Worm (Caenorhabditis elegans) whole organism, L4 larva: ENCODE measurements around the gene F17E5.2.
A peak's percentile ranks its signal among the peaks of the same experiment; 100 is the strongest.

ENCODE experiments used
- F37D6.2 ChIP-seq: sonication (generic microtip); optimal IDR thresholded peaks from 2 replicates; lab custom pipeline; 2016; ENCODE audit warnings: mild to moderate bottlenecking, missing genetic modification characterization, missing compliant biosample characterization
- F49E8.2 ChIP-seq: sonication (generic microtip); optimal IDR thresholded peaks from 2 replicates; lab custom pipeline; 2016; ENCODE audit warnings: missing compliant biosample characterization, mild to moderate bottlenecking, missing genetic modification characterization, borderline replicate concordance
- Y105C5A.15 ChIP-seq: fragments of 200-800 bp; sonication (Bioruptor generic); IDR thresholded peaks from 2 replicates; pipeline ENCODE4 v1.3.6; 2022; ENCODE audit warnings: missing genetic modification characterization, missing compliant biosample characterization
- Y5F2A.4 ChIP-seq: fragments of 200-800 bp; sonication (Bioruptor generic); optimal IDR thresholded peaks from 2 replicates; lab custom pipeline; 2018; ENCODE audit warnings: mild to moderate bottlenecking, missing genetic modification characterization, missing compliant biosample characterization
- aha-1 ChIP-seq: fragments of 150-350 bp; peaks from one replicate; lab custom pipeline; 2014; ENCODE audit warnings: missing biosample characterization, missing genetic modification characterization
- arid-1 ChIP-seq: fragments of 200-800 bp; sonication (Bioruptor generic); conservative IDR thresholded peaks from 2 replicates; pipeline ENCODE4 v1.3.6; 2022; ENCODE audit warnings: missing genetic modification reagents, missing genetic modification characterization, missing compliant biosample characterization
- ceh-20 ChIP-seq: fragments of 200-800 bp; sonication (Bioruptor generic); IDR thresholded peaks from 2 replicates; pipeline ENCODE4 v1.3.6; 2022; ENCODE audit warnings: missing genetic modification reagents, missing genetic modification characterization, missing compliant biosample characterization
- ceh-28 ChIP-seq: fragments of 150-350 bp; optimal IDR thresholded peaks from 2 replicates; lab custom pipeline; 2014; ENCODE audit warnings: missing biosample characterization, missing genetic modification reagents, missing genetic modification characterization
- ceh-44 ChIP-seq: fragments of 200-800 bp; sonication (Bioruptor generic); IDR thresholded peaks from 2 replicates; pipeline ENCODE4 v1.3.6; 2022; ENCODE audit warnings: missing genetic modification reagents, missing genetic modification characterization, missing compliant biosample characterization
- ceh-62 ChIP-seq: sonication (generic microtip); optimal IDR thresholded peaks from 2 replicates; lab custom pipeline; 2017; ENCODE audit warnings: missing biosample characterization, missing genetic modification characterization
- ces-1 ChIP-seq: fragments of 150-350 bp; sonication (generic microtip); optimal IDR thresholded peaks from 4 replicates; lab custom pipeline; 2014; ENCODE audit warnings: missing biosample characterization, missing genetic modification reagents, missing genetic modification characterization
- cey-2 ChIP-seq: sonication (generic microtip); optimal IDR thresholded peaks from 3 replicates; lab custom pipeline; 2017; ENCODE audit warnings: missing genetic modification characterization, mild to moderate bottlenecking, missing compliant biosample characterization, antibody characterized with exemption, borderline replicate concordance; ENCODE audit not compliant: insufficient read depth
- daf-16 ChIP-seq, 3 experiments: sonication (generic microtip); optimal IDR thresholded peaks; 2 replicates each; lab custom pipeline; 2016 to 2017; ENCODE audit warnings: missing genetic modification characterization in 3 of 3, missing genetic modification reagents in 3 of 3, mild to moderate bottlenecking in 2 of 3, missing compliant biosample characterization in 2 of 3, missing biosample characterization in 1 of 3, moderate library complexity in 1 of 3
- dmd-6 ChIP-seq: fragments of 200-800 bp; sonication (Bioruptor generic); IDR thresholded peaks from 2 replicates; pipeline ENCODE4 v1.3.6; 2022; ENCODE audit warnings: missing genetic modification reagents, missing genetic modification characterization, missing compliant biosample characterization
- dmd-9 ChIP-seq: fragments of 200-800 bp; sonication (Bioruptor generic); IDR thresholded peaks from 2 replicates; pipeline ENCODE4 v1.3.6; 2022; ENCODE audit warnings: missing genetic modification reagents, missing genetic modification characterization, missing compliant biosample characterization
- duxl-1 ChIP-seq: sonication (generic microtip); optimal IDR thresholded peaks from 2 replicates; lab custom pipeline; 2016; ENCODE audit warnings: mild to moderate bottlenecking, missing genetic modification characterization, moderate library complexity, missing compliant biosample characterization; ENCODE audit not compliant: poor library complexity
- dve-1 ChIP-seq: sonication (generic microtip); optimal IDR thresholded peaks from 2 replicates; lab custom pipeline; 2017; ENCODE audit warnings: antibody characterized with exemption, mild to moderate bottlenecking, missing genetic modification characterization, missing compliant biosample characterization; ENCODE audit not compliant: insufficient read depth
- egl-27 ChIP-seq: sonication (generic microtip); optimal IDR thresholded peaks from 3 replicates; lab custom pipeline; 2017; ENCODE audit warnings: missing biosample characterization, missing genetic modification reagents, missing genetic modification characterization
- hif-1 ChIP-seq, 2 experiments: sonication (generic microtip); optimal IDR thresholded peaks; 2 replicates each; lab custom pipeline; 2016 to 2017; ENCODE audit warnings: missing compliant biosample characterization in 2 of 2, missing genetic modification characterization in 2 of 2, missing genetic modification reagents in 2 of 2, missing genotype in 2 of 2, mild to moderate bottlenecking in 1 of 2
- hlh-11 ChIP-seq: fragments of 200-800 bp; sonication (Bioruptor generic); optimal IDR thresholded peaks from 2 replicates; lab custom pipeline; 2018; ENCODE audit warnings: mild to moderate bottlenecking, missing genetic modification characterization, missing compliant biosample characterization
- hlh-30 ChIP-seq: sonication (generic microtip); optimal IDR thresholded peaks from 2 replicates; lab custom pipeline; 2017; ENCODE audit warnings: antibody characterized with exemption, mild to moderate bottlenecking, missing genetic modification characterization, missing compliant biosample characterization; ENCODE audit not compliant: insufficient read depth
- lim-7 ChIP-seq: fragments of 200-800 bp; sonication (Bioruptor generic); IDR thresholded peaks from 2 replicates; pipeline ENCODE4 v1.3.6; 2022; ENCODE audit warnings: missing genetic modification characterization, missing compliant biosample characterization
- lin-1 ChIP-seq: fragments of 200-800 bp; sonication (Bioruptor generic); IDR thresholded peaks from 2 replicates; pipeline ENCODE4 v1.3.6; 2022; ENCODE audit warnings: missing genetic modification reagents, missing genetic modification characterization, missing compliant biosample characterization
- lin-13 ChIP-seq: fragments of 150-350 bp; optimal IDR thresholded peaks from 2 replicates; lab custom pipeline; 2014; ENCODE audit warnings: missing biosample characterization, missing genetic modification reagents, missing genetic modification characterization
- mdt-29 ChIP-seq: fragments of 200-800 bp; sonication (Bioruptor generic); IDR thresholded peaks from 2 replicates; pipeline ENCODE4 v1.3.6; 2022; ENCODE audit warnings: missing genetic modification reagents, missing genetic modification characterization, missing compliant biosample characterization
- mep-1 ChIP-seq: fragments of 150-350 bp; sonication (generic microtip); optimal IDR thresholded peaks from 3 replicates; lab custom pipeline; 2014; ENCODE audit warnings: missing biosample characterization, missing genetic modification characterization
- mes-2 ChIP-seq: sonication (generic microtip); optimal IDR thresholded peaks from 2 replicates; lab custom pipeline; 2016; ENCODE audit warnings: missing genotype, mild to moderate bottlenecking, missing genetic modification characterization, missing compliant biosample characterization; ENCODE audit not compliant: poor library complexity, severe bottlenecking
- nhr-102 ChIP-seq: sonication (generic microtip); optimal IDR thresholded peaks from 2 replicates; lab custom pipeline; 2016; ENCODE audit warnings: mild to moderate bottlenecking, missing genetic modification characterization, moderate library complexity, missing compliant biosample characterization
- nhr-111 ChIP-seq: fragments of 200-800 bp; sonication (Bioruptor generic); optimal IDR thresholded peaks from 2 replicates; lab custom pipeline; 2018; ENCODE audit warnings: mild to moderate bottlenecking, missing genetic modification characterization, missing compliant biosample characterization
- nhr-25 ChIP-seq: sonication (generic microtip); optimal IDR thresholded peaks from 2 replicates; lab custom pipeline; 2017; ENCODE audit warnings: missing genetic modification characterization, mild to moderate bottlenecking, missing compliant biosample characterization, antibody characterized with exemption, moderate library complexity, borderline replicate concordance; ENCODE audit not compliant: insufficient read depth
- nhr-28 ChIP-seq: fragments of 150-350 bp; optimal IDR thresholded peaks from 2 replicates; lab custom pipeline; 2014; ENCODE audit warnings: missing biosample characterization, missing genetic modification characterization
- nhr-48 ChIP-seq: sonication (generic microtip); optimal IDR thresholded peaks from 2 replicates; lab custom pipeline; 2016; ENCODE audit warnings: mild to moderate bottlenecking, missing genetic modification characterization, missing compliant biosample characterization
- nhr-6 ChIP-seq: fragments of 150-350 bp; optimal IDR thresholded peaks from 2 replicates; lab custom pipeline; 2014; ENCODE audit warnings: missing biosample characterization, missing genetic modification characterization
- pqm-1 ChIP-seq: sonication (generic microtip); optimal IDR thresholded peaks from 2 replicates; lab custom pipeline; 2017; ENCODE audit warnings: missing biosample characterization, missing genetic modification characterization
- sdz-12 ChIP-seq: fragments of 200-800 bp; sonication (Bioruptor generic); optimal IDR thresholded peaks from 2 replicates; lab custom pipeline; 2018; ENCODE audit warnings: mild to moderate bottlenecking, missing genetic modification characterization, missing compliant biosample characterization
- skn-1 ChIP-seq: fragments of 150-350 bp; optimal IDR thresholded peaks from 2 replicates; lab custom pipeline; 2014; ENCODE audit warnings: missing biosample characterization, missing genetic modification characterization
- snpc-1.2 ChIP-seq: fragments of 200-800 bp; sonication (Bioruptor generic); IDR thresholded peaks from 2 replicates; pipeline ENCODE4 v1.3.6; 2022; ENCODE audit warnings: missing genetic modification reagents, missing genetic modification characterization, missing compliant biosample characterization
- snpc-4 ChIP-seq: fragments of 150-350 bp; optimal IDR thresholded peaks from 2 replicates; lab custom pipeline; 2014; ENCODE audit warnings: missing biosample characterization, missing genetic modification characterization
- spr-1 ChIP-seq: sonication (generic microtip); optimal IDR thresholded peaks from 2 replicates; lab custom pipeline; 2016; ENCODE audit warnings: mild to moderate bottlenecking, missing genetic modification characterization, missing compliant biosample characterization
- spr-3 ChIP-seq: fragments of 200-800 bp; sonication (Bioruptor generic); optimal IDR thresholded peaks from 2 replicates; lab custom pipeline; 2018; ENCODE audit warnings: mild to moderate bottlenecking, missing genetic modification characterization, missing compliant biosample characterization
- tag-97 ChIP-seq: fragments of 200-800 bp; sonication (Bioruptor generic); IDR thresholded peaks from 2 replicates; pipeline ENCODE4 v1.3.6; 2022; ENCODE audit warnings: missing genetic modification characterization, missing compliant biosample characterization
- unc-130 ChIP-seq: sonication (generic microtip); optimal IDR thresholded peaks from 2 replicates; lab custom pipeline; 2016; ENCODE audit warnings: missing genetic modification reagents, missing genetic modification characterization, missing compliant biosample characterization
- unc-39 ChIP-seq: sonication (generic microtip); optimal IDR thresholded peaks from 2 replicates; lab custom pipeline; 2017; ENCODE audit warnings: missing biosample characterization, missing genetic modification characterization
- zip-2 ChIP-seq: fragments of 150-350 bp; optimal IDR thresholded peaks from 2 replicates; lab custom pipeline; 2014; ENCODE audit warnings: missing biosample characterization, missing genetic modification characterization

The F17E5.2 gene

DNA sequence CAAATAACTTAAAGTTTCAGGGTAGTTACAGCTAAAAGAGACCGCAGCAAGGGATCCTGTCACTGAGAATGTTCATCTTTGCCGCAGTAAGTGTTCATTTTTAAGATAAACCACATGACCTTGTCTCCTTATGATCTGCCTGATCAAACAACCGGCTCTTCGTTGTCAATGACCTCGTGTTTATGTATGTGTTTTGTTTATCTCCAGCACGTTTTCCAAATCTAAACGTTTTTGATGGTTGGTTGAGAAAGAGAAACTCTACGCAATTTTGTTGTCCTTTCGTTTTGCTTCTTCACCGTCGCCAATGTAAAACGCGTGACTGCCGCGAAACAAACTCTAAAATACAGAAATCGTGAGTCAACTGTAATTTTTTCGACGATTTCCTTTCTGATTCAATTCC lies 40.0 kb downstream of the F17E5.2 start, which contains the start of gene tsct-1:
tsct-1 (plus strand) TSS at position 12 of the 400 bp plus-strand sequence.
- no peak for TF ChIP-seq egl-27 (tag; lab: Kevin White, UChicago)
- peak; percentile 46 for TF ChIP-seq dve-1 (tag; lab: Kevin White, UChicago)
- no peak for TF ChIP-seq ceh-20 (GFP tag; lab: Robert Waterston, UW)
- TF ChIP-seq zip-2: no peak
- TF ChIP-seq lin-1 (GFP tag; lab: Robert Waterston, UW): no peak
- peak; percentile 37 for TF ChIP-seq hlh-11 (tag; lab: Kevin White, UChicago)
- peak; percentile 61 for TF ChIP-seq hlh-30 (tag; lab: Kevin White, UChicago)
- no peak for TF ChIP-seq mes-2 (tag; lab: Kevin White, UChicago)

- TF ChIP-seq mes-2 (tag; lab: Kevin White, UChicago) (no peak), ceh-44 (GFP tag; lab: Robert Waterston, UW) (no peak), F37D6.2 (tag; lab: Kevin White, UChicago) (no peak), Y5F2A.4 (no peak), unc-130 (GFP tag; lab: Kevin White, UChicago) (no peak), duxl-1 (tag; lab: Kevin White, UChicago) (no peak), pqm-1 (tag; lab: Kevin White, UChicago) (peak; percentile 57), nhr-6 (tag; lab: Kevin White, UChicago) (peak; percentile 56), ceh-28 (no peak), tag-97 (GFP tag; lab: Robert Waterston, UW) (no peak), snpc-4 (tag; lab: Kevin White, UChicago) (no peak), ces-1 (no peak), mdt-29 (no peak), cey-2 (no peak), F49E8.2 (tag; lab: Kevin White, UChicago) (no peak), skn-1 (tag; lab: Kevin White, UChicago) (no peak), unc-39 (tag; lab: Kevin White, UChicago) (no peak), dmd-6 (GFP tag; lab: Robert Waterston, UW) (peak; percentile 24; the same call in 1 of the 2 replicates), spr-1 (tag; lab: Kevin White, UChicago) (no peak), snpc-1.2 (GFP tag; lab: Robert Waterston, UW) (no peak), dmd-9 (GFP tag; lab: Robert Waterston, UW) (no peak), sdz-12 (no peak), ceh-62 (no peak), spr-3 (GFP tag; lab: Kevin White, UChicago) (no peak), nhr-102 (no peak), arid-1 (no peak), nhr-28 (tag; lab: Kevin White, UChicago) (peak; percentile 70), hif-1 (tag; optimal IDR thresholded peaks at IDR 0.05; lab: Kevin White, UChicago) (peak in 1 of 2 experiments; percentile 8), daf-16 (GFP tag; optimal IDR thresholded peaks at IDR 0.05; lab: Kevin White, UChicago) (no peak), daf-16 (tag; optimal IDR thresholded peaks at IDR 0.05; lab: Kevin White, UChicago) (peak; percentile 64), nhr-111 (GFP tag; lab: Kevin White, UChicago) (no peak), lim-7 (GFP tag; lab: Robert Waterston, UW) (no peak), nhr-25 (no peak), hlh-30 (tag; lab: Kevin White, UChicago) (peak; percentile 65), mep-1 (no peak), hlh-11 (tag; lab: Kevin White, UChicago) (peak; percentile 22), Y105C5A.15 (no peak), lin-13 (GFP tag; lab: Kevin White, UChicago) (no peak), nhr-48 (no peak), aha-1 (tag; lab: Kevin White, UChicago) (peak; percentile 32)
Observed at ce11 chrX:12435246-12435645, 41.2 kb downstream of the F17E5.2 start.
